Worm (Caenorhabditis elegans): Measurements from ENCODE around the gene ZC15.3.

ZC15.3 gene

DNA sequence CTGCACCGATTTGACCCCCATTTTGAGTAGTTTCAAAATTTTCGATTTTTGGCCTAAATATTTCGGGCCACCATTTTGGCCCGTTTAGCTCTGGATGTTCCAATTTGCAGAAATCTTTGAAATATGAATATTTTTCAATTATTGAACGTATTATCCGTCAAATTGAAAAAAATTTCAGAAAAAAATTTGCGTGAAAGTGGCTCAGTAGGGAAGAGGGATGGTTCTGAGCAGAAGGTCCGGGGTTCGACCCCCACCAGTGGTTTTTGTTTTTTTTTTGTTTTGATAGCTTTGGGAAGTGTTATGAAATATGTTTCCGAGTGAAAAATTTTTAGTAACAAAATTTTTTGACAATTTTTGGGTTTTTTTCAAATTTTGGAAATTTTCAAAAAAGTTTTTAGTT, 24.1 kb upstream of the ZC15.3 start:
- TF ChIP-seq ets-5 (GFP tag; IDR thresholded peaks at IDR 0.05) (no peak), tlp-1 (tag; optimal IDR thresholded peaks at IDR 0.05) (no peak), xbp-1 (tag; optimal IDR thresholded peaks at IDR 0.05) (no peak), snu-23 (GFP tag; optimal IDR thresholded peaks at IDR 0.05) (no peak), mef-2 (tag; optimal IDR thresholded peaks at IDR 0.05) (no peak), isw-1 (GFP tag; IDR thresholded peaks at IDR 0.05) (no peak), hlh-17 (GFP tag; optimal IDR thresholded peaks at IDR 0.05; ENCODE audit: borderline replicate concordance) (no peak), lin-35 (GFP tag; optimal IDR thresholded peaks at IDR 0.05) (no peak), mab-9 (GFP tag; IDR thresholded peaks at IDR 0.05) (no peak), nhr-20 (tag; optimal IDR thresholded peaks at IDR 0.05) (no peak), swsn-7 (tag; optimal IDR thresholded peaks at IDR 0.05) (no peak), efl-3 (GFP tag; optimal IDR thresholded peaks at IDR 0.05) (no peak), ceh-8 (GFP tag; optimal IDR thresholded peaks at IDR 0.05) (no peak), ces-1 (GFP tag; optimal IDR thresholded peaks at IDR 0.05) (no peak), unc-86 (tag; optimal IDR thresholded peaks at IDR 0.05) (no peak), snpc-4 (tag; optimal IDR thresholded peaks at IDR 0.05) (no peak)

DNA sequence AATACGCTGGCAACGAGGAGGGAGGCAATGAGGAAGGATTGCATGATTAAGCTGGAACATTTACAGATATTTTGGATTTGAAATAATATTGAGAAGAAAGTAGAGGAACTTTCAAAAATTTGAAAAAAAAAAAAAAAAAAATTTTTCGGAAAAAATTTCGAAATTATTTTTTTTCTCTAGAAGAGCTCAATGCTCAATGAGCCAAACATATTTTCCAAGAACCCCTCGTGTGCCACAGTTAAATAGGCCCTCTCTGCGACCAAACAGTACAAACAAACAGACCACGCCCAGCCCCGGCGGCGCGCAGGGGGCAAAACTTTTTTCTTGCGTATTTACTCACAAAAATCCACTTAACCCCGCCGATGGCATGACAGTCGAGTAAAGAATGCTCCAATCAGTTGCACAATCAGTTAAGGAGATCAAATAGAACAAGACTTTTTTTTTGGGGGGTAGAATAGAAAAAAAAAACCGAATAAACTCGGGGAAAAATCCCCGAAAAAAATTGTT, 23.5 kb upstream of the ZC15.3 start, which contains the start of gene pqn-94:
pqn-94 (minus strand) TSS at position 51 of the 507 bp plus-strand sequence.
- TF ChIP-seq nhr-77 (tag; optimal IDR thresholded peaks at IDR 0.05) (peak; percentile 32), nhr-85 (tag) (no peak), ztf-4 (tag; optimal IDR thresholded peaks at IDR 0.05) (no peak), unc-30 (tag; optimal IDR thresholded peaks at IDR 0.05) (no peak), tbx-2 (tag; optimal IDR thresholded peaks at IDR 0.05) (peak; percentile 0)

DNA sequence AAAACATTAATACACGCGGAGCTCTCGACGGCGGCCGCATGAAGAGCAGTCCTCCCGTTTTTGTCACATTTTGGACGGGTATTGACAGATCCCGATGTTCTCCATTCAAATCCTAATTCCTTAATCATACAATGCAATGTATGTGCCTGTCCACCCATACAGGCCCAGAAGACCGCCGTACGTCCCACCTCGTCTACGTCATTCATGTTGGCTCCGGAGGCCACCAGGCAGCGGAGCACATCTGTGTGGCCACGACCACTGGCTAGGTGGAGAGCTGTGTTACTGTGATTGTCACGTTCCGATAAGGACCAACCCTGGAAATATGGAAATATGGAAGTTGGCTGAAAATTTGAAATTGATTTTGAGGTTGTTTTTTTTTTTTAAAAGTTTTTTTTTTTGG, 20.6 kb upstream of the ZC15.3 start:
- TF ChIP-seq vab-15 (tag; optimal IDR thresholded peaks at IDR 0.05): no peak
- TF ChIP-seq mep-1 (tag; optimal IDR thresholded peaks at IDR 0.05): no peak
- TF ChIP-seq lin-13 (GFP tag; optimal IDR thresholded peaks at IDR 0.05): no peak
- TF ChIP-seq efl-1 (optimal IDR thresholded peaks at IDR 0.05): no peak
- peak in 1 of 2 experiments; percentile 34 for TF ChIP-seq efl-1 (GFP tag; optimal IDR thresholded peaks at IDR 0.05 in 1 of 2)

DNA sequence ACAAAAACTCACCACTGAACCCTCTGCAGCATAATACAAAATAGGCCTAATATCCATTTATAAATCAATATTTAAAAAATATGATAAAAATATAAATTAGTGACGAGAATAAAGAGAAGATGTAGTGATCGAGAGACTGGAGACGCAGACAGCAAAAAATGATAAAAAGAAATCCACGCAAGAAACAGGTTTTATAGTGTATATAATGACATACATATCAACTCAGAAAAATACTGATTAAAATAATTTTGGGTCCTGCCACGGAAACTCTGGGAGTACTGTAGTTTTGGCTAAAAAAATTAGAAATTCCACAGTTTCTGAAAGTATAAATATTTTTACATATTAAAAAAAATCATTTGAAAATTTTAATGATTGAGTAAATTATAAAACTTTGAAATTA, 14.1 kb upstream of the ZC15.3 start, which contains the start of gene mlt-4:
mlt-4 (minus strand) TSS at position 101 of the 400 bp plus-strand sequence.
- TF ChIP-seq lir-3 (tag; optimal IDR thresholded peaks at IDR 0.05; ENCODE audit: poor library complexity) (no peak), zip-4 (GFP tag; optimal IDR thresholded peaks at IDR 0.05) (no peak), fkh-8 (tag; optimal IDR thresholded peaks at IDR 0.05) (no peak), snpc-4 (tag; optimal IDR thresholded peaks at IDR 0.05) (no peak), lin-39 (tag; optimal IDR thresholded peaks at IDR 0.05) (no peak), nhr-20 (tag; optimal IDR thresholded peaks at IDR 0.05) (no peak), ceh-90 (tag; optimal IDR thresholded peaks at IDR 0.05) (no peak), hpl-2 (GFP tag; optimal IDR thresholded peaks at IDR 0.05) (no peak), ces-1 (GFP tag; optimal IDR thresholded peaks at IDR 0.05) (no peak), hlh-17 (GFP tag; optimal IDR thresholded peaks at IDR 0.05; ENCODE audit: borderline replicate concordance) (no peak), blmp-1 (tag; optimal IDR thresholded peaks at IDR 0.05) (no peak), snu-23 (GFP tag; optimal IDR thresholded peaks at IDR 0.05) (no peak), lin-13 (GFP tag; optimal IDR thresholded peaks at IDR 0.05) (no peak)

DNA sequence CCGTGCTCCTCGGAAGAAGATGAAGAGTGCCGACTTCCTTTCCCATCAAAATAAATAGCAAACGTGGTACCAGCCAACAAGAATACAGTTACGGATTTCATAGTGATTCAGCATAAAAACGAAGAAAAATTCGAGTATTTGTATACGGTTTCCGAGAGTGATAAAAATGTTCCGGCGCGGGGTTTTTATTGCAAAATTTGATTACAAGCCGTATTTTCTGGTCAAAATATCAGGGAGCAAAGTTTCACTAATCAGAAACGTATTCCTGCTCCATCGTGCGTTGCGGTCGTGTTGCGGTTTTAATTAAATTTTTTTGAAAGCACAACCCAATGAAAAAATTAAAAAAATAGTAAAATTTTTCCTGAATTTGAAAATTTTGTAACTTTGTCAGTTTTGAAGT, 9.0 kb upstream of the ZC15.3 start, which contains the start of gene clec-261:
clec-261 (minus strand) TSS at position 101 of the 400 bp plus-strand sequence.
- no peak for TF ChIP-seq lin-39 (tag; optimal IDR thresholded peaks at IDR 0.05)
- TF ChIP-seq nhr-20 (tag; optimal IDR thresholded peaks at IDR 0.05): no peak
- no peak for TF ChIP-seq lin-35 (GFP tag; optimal IDR thresholded peaks at IDR 0.05)
- no peak for TF ChIP-seq lin-15B (tag; optimal IDR thresholded peaks at IDR 0.05)
- no peak for TF ChIP-seq snpc-4 (tag; optimal IDR thresholded peaks at IDR 0.05)
- TF ChIP-seq blmp-1 (tag; optimal IDR thresholded peaks at IDR 0.05): no peak
- no peak for TF ChIP-seq pag-3 (tag; optimal IDR thresholded peaks at IDR 0.05; ENCODE audit: borderline replicate concordance, insufficient read depth)
- no peak for TF ChIP-seq nhr-11 (tag; optimal IDR thresholded peaks at IDR 0.05)
- no peak for TF ChIP-seq swsn-7 (tag; optimal IDR thresholded peaks at IDR 0.05)
- no peak for TF ChIP-seq ceh-8 (GFP tag; optimal IDR thresholded peaks at IDR 0.05)

All from whole organism, L1 larva.